Fruit fly (Drosophila melanogaster) whole organism, embryonic: ENCODE results near the gene CG6961.

Experiments
- BEAF-32 ChIP-seq: fragments of 200-800 bp; sonication (Bioruptor generic); optimal IDR thresholded peaks from 3 replicates; lab custom pipeline; 2017; ENCODE audit warnings: missing biosample characterization, missing genetic modification characterization, mild to moderate bottlenecking, moderate library complexity, missing genetic modification reagents
- CG11247 ChIP-seq: fragments of 200-800 bp; sonication (Bioruptor generic); IDR thresholded peaks from 2 replicates; pipeline ENCODE4 v1.3.6; 2022; ENCODE audit warnings: missing biosample characterization, missing genetic modification characterization
- CG11696 ChIP-seq: fragments of 200-800 bp; sonication (Bioruptor generic); IDR thresholded peaks from 2 replicates; pipeline ENCODE4 v1.3.6; 2022; ENCODE audit warnings: missing biosample characterization, missing genetic modification characterization
- CG12155 ChIP-seq: fragments of 200-800 bp; sonication (Bioruptor generic); optimal IDR thresholded peaks from 3 replicates; lab custom pipeline; 2016; ENCODE audit warnings: missing biosample characterization, missing genetic modification characterization
- CG1233 ChIP-seq: fragments of 200-800 bp; sonication (Bioruptor generic); optimal IDR thresholded peaks from 4 replicates; lab custom pipeline; 2018; ENCODE audit warnings: missing biosample characterization, mild to moderate bottlenecking, missing genetic modification characterization
- CG12942 ChIP-seq: fragments of 200-800 bp; sonication (Bioruptor generic); optimal IDR thresholded peaks from 3 replicates; lab custom pipeline; 2016; ENCODE audit warnings: missing biosample characterization, missing genetic modification characterization
- CG13123 ChIP-seq: fragments of 200-800 bp; sonication (Bioruptor generic); optimal IDR thresholded peaks from 2 replicates; lab custom pipeline; 2016; ENCODE audit warnings: missing biosample characterization, missing genetic modification characterization
- CG13894 ChIP-seq: fragments of 200-800 bp; sonication (Bioruptor generic); optimal IDR thresholded peaks from 3 replicates; lab custom pipeline; 2018; ENCODE audit warnings: missing biosample characterization, mild to moderate bottlenecking, missing genetic modification characterization, moderate library complexity
- CG15011 ChIP-seq: fragments of 200-800 bp; sonication (Bioruptor generic); optimal IDR thresholded peaks from 3 replicates; lab custom pipeline; 2018; ENCODE audit warnings: missing biosample characterization, mild to moderate bottlenecking, missing genetic modification characterization
- CG1603 ChIP-seq: fragments of 200-800 bp; sonication (Bioruptor generic); optimal IDR thresholded peaks from 2 replicates; lab custom pipeline; 2019; ENCODE audit warnings: missing biosample characterization, mild to moderate bottlenecking, missing genetic modification characterization, moderate library complexity
- CG16779 ChIP-seq: fragments of 200-800 bp; sonication (Bioruptor generic); IDR thresholded peaks from 2 replicates; pipeline ENCODE4 v1.3.6; 2022; ENCODE audit warnings: missing biosample characterization, missing genetic modification characterization
- CG17912 ChIP-seq: fragments of 200-800 bp; sonication (Bioruptor generic); optimal IDR thresholded peaks from 2 replicates; lab custom pipeline; 2018; ENCODE audit warnings: missing biosample characterization, mild to moderate bottlenecking, missing genetic modification characterization
- CG1832 ChIP-seq: fragments of 200-800 bp; sonication (Bioruptor generic); optimal IDR thresholded peaks from 2 replicates; lab custom pipeline; 2017; ENCODE audit warnings: missing biosample characterization, mild to moderate bottlenecking, missing genetic modification characterization, inconsistent platforms
- CG30020 ChIP-seq: fragments of 200-800 bp; optimal IDR thresholded peaks from 2 replicates; lab custom pipeline; 2019; ENCODE audit warnings: missing biosample characterization, mild to moderate bottlenecking, missing genetic modification characterization, moderate library complexity
- CG30431 ChIP-seq: fragments of 200-800 bp; sonication (Bioruptor generic); optimal IDR thresholded peaks from 2 replicates; lab custom pipeline; 2017; ENCODE audit warnings: missing biosample characterization, missing genetic modification characterization
- CG33557 ChIP-seq: fragments of 200-800 bp; sonication (Bioruptor generic); optimal IDR thresholded peaks from 2 replicates; lab custom pipeline; 2019; ENCODE audit warnings: missing biosample characterization, mild to moderate bottlenecking, missing genetic modification characterization, moderate library complexity
- CG3407 ChIP-seq: fragments of 200-800 bp; sonication (Bioruptor generic); optimal IDR thresholded peaks from 2 replicates; lab custom pipeline; 2018; ENCODE audit warnings: missing biosample characterization, mild to moderate bottlenecking, missing genetic modification characterization
- CG3838 ChIP-seq: fragments of 200-800 bp; sonication (Bioruptor generic); optimal IDR thresholded peaks from 3 replicates; lab custom pipeline; 2016; ENCODE audit warnings: missing biosample characterization, missing genetic modification characterization
- CG4617 ChIP-seq: fragments of 200-800 bp; sonication (Bioruptor generic); optimal IDR thresholded peaks from 3 replicates; lab custom pipeline; 2016; ENCODE audit warnings: missing biosample characterization, missing genetic modification characterization, borderline replicate concordance
- CG7928 ChIP-seq: fragments of 200-800 bp; sonication (Bioruptor generic); optimal IDR thresholded peaks from 2 replicates; lab custom pipeline; 2017; ENCODE audit warnings: missing biosample characterization, mild to moderate bottlenecking, missing genetic modification characterization
- CG9437 ChIP-seq: fragments of 200-800 bp; sonication (Bioruptor generic); optimal IDR thresholded peaks from 2 replicates; lab custom pipeline; 2018; ENCODE audit warnings: missing biosample characterization, mild to moderate bottlenecking, missing genetic modification characterization
- CHES-1-like ChIP-seq: fragments of 200-800 bp; sonication (Bioruptor generic); optimal IDR thresholded peaks from 2 replicates; lab custom pipeline; 2016; ENCODE audit warnings: missing biosample characterization, missing genetic modification characterization
- D19B ChIP-seq: fragments of 200-800 bp; sonication (Bioruptor generic); optimal IDR thresholded peaks from 2 replicates; lab custom pipeline; 2017; ENCODE audit warnings: missing biosample characterization, mild to moderate bottlenecking, missing genetic modification characterization
- Dref ChIP-seq: fragments of 200-800 bp; sonication (Bioruptor generic); IDR thresholded peaks from 2 replicates; pipeline ENCODE4 v1.3.6; 2022; ENCODE audit warnings: missing biosample characterization, missing genetic modification characterization
- ERR ChIP-seq: fragments of 200-800 bp; sonication (Bioruptor generic); optimal IDR thresholded peaks from 2 replicates; lab custom pipeline; 2016; ENCODE audit warnings: missing biosample characterization, missing genetic modification characterization
- Hand ChIP-seq: fragments of 200-800 bp; sonication (Bioruptor generic); optimal IDR thresholded peaks from 2 replicates; lab custom pipeline; 2017; ENCODE audit warnings: mild to moderate bottlenecking, missing biosample characterization, missing genetic modification reagents, missing genetic modification characterization
- Hsf ChIP-seq: fragments of 200-800 bp; sonication (Bioruptor generic); optimal IDR thresholded peaks from 3 replicates; lab custom pipeline; 2016; ENCODE audit warnings: missing biosample characterization, missing genetic modification characterization
- Kr ChIP-seq: fragments of 200-800 bp; sonication (Bioruptor generic); optimal IDR thresholded peaks from 2 replicates; lab custom pipeline; 2017; ENCODE audit warnings: missing biosample characterization, mild to moderate bottlenecking, missing genetic modification characterization
- Lhr ChIP-seq: fragments of 200-800 bp; sonication (Bioruptor generic); optimal IDR thresholded peaks from 3 replicates; lab custom pipeline; 2017; ENCODE audit warnings: mild to moderate bottlenecking, missing biosample characterization, missing genetic modification reagents, missing genetic modification characterization
- Nf-YA ChIP-seq: fragments of 200-800 bp; sonication (Bioruptor generic); IDR thresholded peaks from 2 replicates; pipeline ENCODE4 v1.3.6; 2022; ENCODE audit warnings: missing biosample characterization, missing genetic modification characterization
- Nf-YB ChIP-seq: fragments of 200-800 bp; sonication (Bioruptor generic); optimal IDR thresholded peaks from 3 replicates; lab custom pipeline; 2019; ENCODE audit warnings: missing biosample characterization, mild to moderate bottlenecking, missing genetic modification characterization, moderate library complexity
- Nf-YC ChIP-seq: fragments of 200-800 bp; optimal IDR thresholded peaks from 3 replicates; lab custom pipeline; 2019; ENCODE audit warnings: missing biosample characterization, mild to moderate bottlenecking, missing genetic modification characterization, moderate library complexity
- Scr ChIP-seq: fragments of 200-800 bp; sonication (Bioruptor generic); IDR thresholded peaks from 2 replicates; pipeline ENCODE4 v1.3.6; 2022; ENCODE audit warnings: missing biosample characterization, missing genetic modification characterization; ENCODE audit not compliant: partially characterized antibody
- Sry-δ ChIP-seq: fragments of 200-800 bp; sonication (Bioruptor generic); optimal IDR thresholded peaks from 2 replicates; lab custom pipeline; 2016; ENCODE audit warnings: missing biosample characterization, missing genetic modification characterization
- Ssrp ChIP-seq: fragments of 200-800 bp; sonication (Bioruptor generic); optimal IDR thresholded peaks from 2 replicates; lab custom pipeline; 2018; ENCODE audit warnings: missing biosample characterization, mild to moderate bottlenecking, missing genetic modification characterization, moderate library complexity
- ap ChIP-seq: fragments of 200-800 bp; sonication (Bioruptor generic); IDR thresholded peaks from 2 replicates; pipeline ENCODE4 v1.3.6; 2022; ENCODE audit warnings: missing biosample characterization, missing genetic modification characterization
- ara ChIP-seq: fragments of 200-800 bp; sonication (Bioruptor generic); IDR thresholded peaks from 2 replicates; pipeline ENCODE4 v1.3.6; 2022; ENCODE audit warnings: missing biosample characterization, missing genetic modification characterization
- ase ChIP-seq: fragments of 200-800 bp; sonication (Bioruptor generic); IDR thresholded peaks from 3 replicates; pipeline ENCODE4 v1.3.6; 2022; ENCODE audit warnings: missing biosample characterization, missing genetic modification characterization
- bowl ChIP-seq: fragments of 200-800 bp; sonication (Bioruptor generic); IDR thresholded peaks from 2 replicates; pipeline ENCODE4 v1.3.6; 2022; ENCODE audit warnings: missing biosample characterization, missing genetic modification characterization
- gem ChIP-seq: fragments of 200-800 bp; sonication (Bioruptor generic); optimal IDR thresholded peaks from 2 replicates; lab custom pipeline; 2019; ENCODE audit warnings: missing biosample characterization, mild to moderate bottlenecking, missing genetic modification characterization, moderate library complexity
- grau ChIP-seq: fragments of 200-800 bp; optimal IDR thresholded peaks from 3 replicates; lab custom pipeline; 2019; ENCODE audit warnings: missing biosample characterization, mild to moderate bottlenecking, missing genetic modification characterization, moderate library complexity
- mam ChIP-seq: fragments of 200-800 bp; sonication (Bioruptor generic); optimal IDR thresholded peaks from 3 replicates; lab custom pipeline; 2016; ENCODE audit warnings: missing biosample characterization, missing genetic modification characterization
- nerfin-1 ChIP-seq: fragments of 200-800 bp; sonication (Bioruptor generic); optimal IDR thresholded peaks from 3 replicates; lab custom pipeline; 2019; ENCODE audit warnings: missing biosample characterization, mild to moderate bottlenecking, missing genetic modification characterization, moderate library complexity
- p53 ChIP-seq: fragments of 200-800 bp; sonication (Bioruptor generic); optimal IDR thresholded peaks from 2 replicates; lab custom pipeline; 2016; ENCODE audit warnings: missing biosample characterization, missing genetic modification characterization
- pzg ChIP-seq: fragments of 200-800 bp; sonication (Bioruptor generic); optimal IDR thresholded peaks from 3 replicates; lab custom pipeline; 2018; ENCODE audit warnings: missing biosample characterization, mild to moderate bottlenecking, missing genetic modification characterization, moderate library complexity
- ranshi ChIP-seq: fragments of 200-800 bp; sonication (Bioruptor generic); IDR thresholded peaks from 2 replicates; pipeline ENCODE4 v1.3.6; 2022; ENCODE audit warnings: missing biosample characterization, missing genetic modification characterization
- sens ChIP-seq: fragments of 200-800 bp; sonication (Bioruptor generic); peaks from one replicate; lab custom pipeline; 2016; ENCODE audit warnings: missing biosample characterization, missing genetic modification characterization
- shn ChIP-seq: fragments of 200-800 bp; sonication (Bioruptor generic); optimal IDR thresholded peaks from 3 replicates; lab custom pipeline; 2016; ENCODE audit warnings: missing biosample characterization, missing genetic modification characterization
- so ChIP-seq: fragments of 200-800 bp; sonication (Bioruptor generic); IDR thresholded peaks from 3 replicates; pipeline ENCODE4 v1.3.6; 2022; ENCODE audit warnings: missing biosample characterization, missing genetic modification characterization
- stc ChIP-seq: fragments of 200-800 bp; sonication (Bioruptor generic); IDR thresholded peaks from 2 replicates; pipeline ENCODE4 v1.3.6; 2022; ENCODE audit warnings: missing biosample characterization, missing genetic modification characterization
- unpg ChIP-seq: fragments of 200-800 bp; sonication (Bioruptor generic); optimal IDR thresholded peaks from 3 replicates; lab custom pipeline; 2018; ENCODE audit warnings: missing biosample characterization, mild to moderate bottlenecking, missing genetic modification characterization, moderate library complexity
- vvl ChIP-seq: fragments of 200-800 bp; sonication (Bioruptor generic); IDR thresholded peaks from 2 replicates; pipeline ENCODE4 v1.3.6; 2022; ENCODE audit warnings: missing biosample characterization, missing genetic modification characterization

CG6961 gene

dm6 chrX:18830396-18830795 is 42.4 kb upstream of the CG6961 start, which contains the start of gene CG7101 (continued):
- TF ChIP-seq stc (GFP tag; lab: Robert Waterston, UW): no peak
- no peak for TF ChIP-seq CG30431 (GFP tag; lab: Kevin White, UChicago)
- TF ChIP-seq nerfin-1 (tag; lab: Kevin White, UChicago): no peak
- no peak for TF ChIP-seq CG12155 (GFP tag; lab: Kevin White, UChicago)
- TF ChIP-seq CG30020 (tag; lab: Kevin White, UChicago): peak; percentile 25
- TF ChIP-seq Nf-YA (GFP tag; lab: Robert Waterston, UW): no peak
- no peak for TF ChIP-seq ap (GFP tag; lab: Robert Waterston, UW)
- TF ChIP-seq CG11696 (GFP tag; lab: Robert Waterston, UW): no peak
- no peak for TF ChIP-seq unpg
- no peak for TF ChIP-seq CG12942 (GFP tag; lab: Kevin White, UChicago)
- TF ChIP-seq CG11247 (GFP tag; lab: Robert Waterston, UW): no peak
- no peak for TF ChIP-seq CG9437 (GFP tag; lab: Kevin White, UChicago)
- peak; percentile 66 for TF ChIP-seq pzg (GFP tag; lab: Kevin White, UChicago)
- TF ChIP-seq Lhr: peak; percentile 55
- no peak for TF ChIP-seq Hsf
- no peak for TF ChIP-seq ranshi (GFP tag; lab: Robert Waterston, UW)
- TF ChIP-seq Scr (GFP tag; lab: Robert Waterston, UW): peak; percentile 69
- no peak for TF ChIP-seq ERR (GFP tag; lab: Kevin White, UChicago)
- TF ChIP-seq Nf-YB (GFP tag; lab: Kevin White, UChicago): no peak
- TF ChIP-seq bowl (GFP tag; lab: Robert Waterston, UW): no peak
- TF ChIP-seq D19B (GFP tag; lab: Kevin White, UChicago): no peak
- TF ChIP-seq p53 (GFP tag; lab: Kevin White, UChicago): no peak
- TF ChIP-seq Ssrp: no peak
- no peak for TF ChIP-seq CG13894 (tag; lab: Kevin White, UChicago)
- no peak for TF ChIP-seq CG3838 (GFP tag; lab: Kevin White, UChicago)
- TF ChIP-seq CG1233 (GFP tag; lab: Kevin White, UChicago): no peak
- no peak for TF ChIP-seq CG7928 (GFP tag; lab: Kevin White, UChicago)
- peak; percentile 60 for TF ChIP-seq BEAF-32 (GFP tag; lab: Kevin White, UChicago)
- no peak for TF ChIP-seq shn (GFP tag; lab: Kevin White, UChicago)
- no peak for TF ChIP-seq gem (tag; lab: Kevin White, UChicago)
- TF ChIP-seq ara: no peak
- no peak for TF ChIP-seq ase (GFP tag; lab: Robert Waterston, UW)
- no peak for TF ChIP-seq CG4617 (GFP tag; lab: Kevin White, UChicago)
- peak; percentile 82 for TF ChIP-seq Dref (GFP tag; lab: Robert Waterston, UW)
- TF ChIP-seq CHES-1-like (GFP tag; lab: Kevin White, UChicago): no peak
- no peak for TF ChIP-seq CG1832
- TF ChIP-seq CG17912 (GFP tag; lab: Kevin White, UChicago): no peak
- no peak for TF ChIP-seq CG3407 (GFP tag; lab: Kevin White, UChicago)
- TF ChIP-seq Hand (GFP tag; lab: Kevin White, UChicago): no peak
- no peak for TF ChIP-seq Nf-YC (tag; lab: Kevin White, UChicago)
- TF ChIP-seq CG16779 (GFP tag; lab: Robert Waterston, UW): no peak
- no peak for TF ChIP-seq grau (tag; lab: Kevin White, UChicago)
- no peak for TF ChIP-seq CG15011 (GFP tag; lab: Kevin White, UChicago)
- TF ChIP-seq CG1603 (tag; lab: Kevin White, UChicago): peak; percentile 59
- no peak for TF ChIP-seq CG33557 (GFP tag; lab: Kevin White, UChicago)
- no peak for TF ChIP-seq Kr (GFP tag; lab: Kevin White, UChicago)
- TF ChIP-seq sens: peak; percentile 33
- TF ChIP-seq so (GFP tag; lab: Robert Waterston, UW): no peak
- TF ChIP-seq mam (GFP tag; lab: Kevin White, UChicago): no peak
- TF ChIP-seq CG13123: no peak
- TF ChIP-seq vvl: 0 out of 2 replicates have a peak, but pooled peaks have one; percentile 14
- peak; percentile 64 for TF ChIP-seq Sry-δ (GFP tag; lab: Kevin White, UChicago)
